Worm (Caenorhabditis elegans) whole organism, L4 larva: ENCODE measurements around the gene cnc-8.

Experiments
- ZK546.5 ChIP-seq, 2 experiments: sonication (generic microtip); optimal IDR thresholded peaks; 2 replicates each; lab custom pipeline; 2017; ENCODE audit warnings: missing biosample characterization in 2 of 2, missing genetic modification characterization in 2 of 2
- ama-1 ChIP-seq: fragments of 150-350 bp; optimal IDR thresholded peaks from 2 replicates; lab custom pipeline; 2014; ENCODE audit warnings: inconsistent platforms, mixed read lengths
- ceh-82 ChIP-seq: sonication (generic microtip); optimal IDR thresholded peaks from 2 replicates; lab custom pipeline; 2017; ENCODE audit warnings: missing biosample characterization, missing genetic modification characterization
- fkh-10 ChIP-seq: fragments of 150-350 bp; optimal IDR thresholded peaks from 2 replicates; lab custom pipeline; 2014; ENCODE audit warnings: missing biosample characterization, missing genetic modification reagents, missing genetic modification characterization
- jun-1 ChIP-seq: fragments of 150-350 bp; optimal IDR thresholded peaks from 2 replicates; lab custom pipeline; 2014; ENCODE audit warnings: missing biosample characterization, missing genetic modification reagents, missing genetic modification characterization
- nhr-11 ChIP-seq: fragments of 150-350 bp; optimal IDR thresholded peaks from 2 replicates; lab custom pipeline; 2014; ENCODE audit warnings: missing biosample characterization, missing genetic modification characterization
- nhr-25 ChIP-seq: sonication (generic microtip); optimal IDR thresholded peaks from 2 replicates; lab custom pipeline; 2017; ENCODE audit warnings: missing genetic modification characterization, mild to moderate bottlenecking, missing compliant biosample characterization, antibody characterized with exemption, moderate library complexity, borderline replicate concordance; ENCODE audit not compliant: insufficient read depth
- skn-1 ChIP-seq: fragments of 150-350 bp; optimal IDR thresholded peaks from 2 replicates; lab custom pipeline; 2014; ENCODE audit warnings: missing biosample characterization, missing genetic modification characterization
- unc-62 ChIP-seq, 3 experiments: fragments of 150-350 bp in 1 of 3; sonication (generic microtip); optimal IDR thresholded peaks in 2 of 3; peaks in 1 of 3; 1 replicate in 1 of 3; 2 replicates in 2 of 3; lab custom pipeline; 2014 to 2017; ENCODE audit warnings: missing biosample characterization in 3 of 3, missing genetic modification characterization in 3 of 3, missing genetic modification reagents in 3 of 3, missing genotype in 1 of 3
- zag-1 ChIP-seq: fragments of 150-350 bp; optimal IDR thresholded peaks from 2 replicates; lab custom pipeline; 2014; ENCODE audit warnings: missing biosample characterization, missing genetic modification characterization

DNA sequence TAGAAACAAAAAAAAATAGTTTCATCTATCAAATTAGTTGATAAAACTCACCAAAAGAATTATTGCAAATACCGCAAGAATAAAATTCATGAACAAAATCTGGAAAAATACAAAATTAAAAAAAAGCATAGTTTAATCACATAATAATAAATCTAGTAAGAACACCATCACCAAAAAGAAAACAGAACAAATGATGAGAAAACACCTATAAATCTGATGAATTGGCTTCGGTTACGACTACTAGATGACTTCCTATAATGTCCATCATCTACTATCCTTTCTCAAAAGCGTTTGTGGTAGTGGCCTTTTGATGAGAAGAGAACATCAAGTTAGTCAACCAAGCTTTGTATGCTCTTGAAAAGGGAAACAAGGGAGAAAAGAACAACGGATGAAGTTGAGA, 31.7 kb downstream of the cnc-8 start, which contains the start of gene cut-5:
- TF ChIP-seq ama-1 (lab: Kevin White, UChicago) (no peak), jun-1 (no peak), unc-62 (GFP tag; optimal IDR thresholded peaks at IDR 0.05 in 1 of 2; lab: Kevin White, UChicago) (no peak), unc-62 (tag; optimal IDR thresholded peaks at IDR 0.05; lab: Kevin White, UChicago) (no peak), skn-1 (tag; lab: Kevin White, UChicago) (no peak), ZK546.5 (tag; optimal IDR thresholded peaks at IDR 0.05; lab: Kevin White, UChicago) (no peak), ceh-82 (tag; lab: Kevin White, UChicago) (no peak), nhr-11 (no peak), nhr-25 (tag; lab: Kevin White, UChicago) (no peak), fkh-10 (no peak), zag-1 (tag; lab: Kevin White, UChicago) (no peak)
